Fruit fly (Drosophila melanogaster) whole organism, wandering third instar larva: ENCODE measurements around the gene Gld2.

Experiments used
- CG32264 ChIP-seq: fragments of 200-800 bp; sonication (Bioruptor generic); optimal IDR thresholded peaks from 2 replicates; lab custom pipeline; 2016; ENCODE audit warnings: missing biosample characterization, missing genetic modification characterization
- CG9705 ChIP-seq: fragments of 200-800 bp; sonication (Bioruptor generic); optimal IDR thresholded peaks from 2 replicates; lab custom pipeline; 2018; ENCODE audit warnings: missing biosample characterization, mild to moderate bottlenecking, missing genetic modification characterization
- Dfd ChIP-seq: fragments of >200 bp; optimal IDR thresholded peaks from 2 replicates; lab custom pipeline; 2017; ENCODE audit warnings: missing biosample characterization, missing genetic modification characterization
- Hnf4 ChIP-seq: fragments of 200-800 bp; sonication (Bioruptor generic); optimal IDR thresholded peaks from 2 replicates; lab custom pipeline; 2016; ENCODE audit warnings: missing biosample characterization, mild to moderate bottlenecking, missing genetic modification characterization
- OdsH ChIP-seq: fragments of 200-800 bp; sonication (Bioruptor generic); optimal IDR thresholded peaks from 2 replicates; lab custom pipeline; 2016; ENCODE audit warnings: missing biosample characterization, mild to moderate bottlenecking, missing genetic modification characterization
- Rel ChIP-seq, 2 experiments: fragments of 200-800 bp; sonication (Bioruptor generic) in 1 of 2; optimal IDR thresholded peaks; 2 replicates in 1 of 2; 3 replicates in 1 of 2; lab custom pipeline; 2016 to 2019; ENCODE audit warnings: mild to moderate bottlenecking in 2 of 2, missing biosample characterization in 2 of 2, missing genetic modification characterization in 2 of 2, moderate library complexity in 1 of 2
- Vsx2 ChIP-seq: fragments of 200-300, 225-300 bp; sonication (Bioruptor generic); optimal IDR thresholded peaks from 2 replicates; lab custom pipeline; 2018; ENCODE audit warnings: missing biosample characterization, missing genetic modification characterization; ENCODE audit not compliant: partially characterized antibody
- fru ChIP-seq: fragments of 200-800 bp; sonication (Bioruptor generic); optimal IDR thresholded peaks from 3 replicates; lab custom pipeline; 2016; ENCODE audit warnings: missing biosample characterization, mild to moderate bottlenecking, missing genetic modification characterization
- h ChIP-seq: fragments of 200-800 bp; sonication (Bioruptor generic); optimal IDR thresholded peaks from 3 replicates; lab custom pipeline; 2016; ENCODE audit warnings: missing biosample characterization, mild to moderate bottlenecking, missing genetic modification characterization
- lola ChIP-seq: fragments of >200 bp; optimal IDR thresholded peaks from 2 replicates; lab custom pipeline; 2017; ENCODE audit warnings: missing biosample characterization, missing genetic modification characterization
- psq ChIP-seq: fragments of 200-800 bp; sonication (Bioruptor generic); optimal IDR thresholded peaks from 3 replicates; lab custom pipeline; 2017; ENCODE audit warnings: missing biosample characterization, mild to moderate bottlenecking, missing genetic modification characterization, moderate library complexity
- rgr ChIP-seq: fragments of 200-800 bp; sonication (Bioruptor generic); optimal IDR thresholded peaks from 3 replicates; lab custom pipeline; 2016; ENCODE audit warnings: missing biosample characterization, mild to moderate bottlenecking, missing genetic modification characterization
- tai ChIP-seq: sonication (Bioruptor generic); optimal IDR thresholded peaks from 2 replicates; lab custom pipeline; 2016; ENCODE audit warnings: missing biosample characterization, missing genetic modification characterization
- usp ChIP-seq: fragments of >200 bp; optimal IDR thresholded peaks from 2 replicates; lab custom pipeline; 2017; ENCODE audit warnings: missing biosample characterization, missing genetic modification characterization

DNA sequence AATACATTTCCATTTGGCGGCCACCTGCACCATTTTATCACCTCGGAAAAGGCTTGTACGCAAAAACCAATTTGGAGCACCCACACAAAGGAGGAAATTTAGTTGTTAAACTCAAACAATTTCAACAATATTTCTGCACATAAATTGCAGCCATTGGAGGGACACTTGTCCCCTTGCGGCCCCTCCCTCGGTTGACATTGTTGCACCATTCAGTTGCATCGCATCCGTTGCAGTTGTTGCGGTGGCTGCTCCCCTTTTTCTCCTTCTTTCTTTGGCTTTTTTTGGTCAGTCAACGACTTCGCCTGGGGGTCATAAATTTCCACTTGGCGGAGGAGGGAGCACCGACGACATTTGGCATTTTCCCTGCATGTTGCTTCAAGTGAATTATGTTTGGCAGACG, 28.7 kb upstream of the Gld2 start:
- TF ChIP-seq Rel (GFP tag; optimal IDR thresholded peaks at IDR 0.05; lab: Kevin White, UChicago) (no peak), Rel (tag; optimal IDR thresholded peaks at IDR 0.05; lab: Kevin White, UChicago) (no peak), Dfd (no peak), Vsx2 (no peak), rgr (no peak), tai (GFP tag; lab: Kevin White, UChicago) (no peak), psq (no peak), OdsH (no peak), CG9705 (GFP tag; lab: Kevin White, UChicago) (no peak), fru (GFP tag; lab: Kevin White, UChicago) (no peak), CG32264 (GFP tag; lab: Kevin White, UChicago) (no peak), h (GFP tag; lab: Kevin White, UChicago) (no peak), Hnf4 (no peak), lola (GFP tag; lab: Kevin White, UChicago) (no peak), usp (GFP tag; lab: Kevin White, UChicago) (no peak)
